Fruit fly (Drosophila melanogaster) whole organism, embryonic: ENCODE data around the gene CG10132.

Experiments used
- Adf1 ChIP-seq: fragments of 200-800 bp; sonication (Bioruptor generic); IDR thresholded peaks from 2 replicates; pipeline ENCODE4 v1.3.6; 2022; ENCODE audit warnings: missing biosample characterization, missing genetic modification characterization
- Awh ChIP-seq: fragments of 200-800 bp; sonication (Bioruptor generic); IDR thresholded peaks from 2 replicates; pipeline ENCODE4, ENCODE4 v1.3.6; 2022; ENCODE audit warnings: missing biosample characterization, missing genetic modification characterization
- Bgb ChIP-seq: fragments of 200-800 bp; sonication (Bioruptor generic); IDR thresholded peaks from 2 replicates; pipeline ENCODE4 v1.3.6; 2022; ENCODE audit warnings: missing biosample characterization, missing genetic modification characterization; ENCODE audit not compliant: partially characterized antibody
- CG10274 ChIP-seq: fragments of 200-800 bp; sonication (Bioruptor generic); optimal IDR thresholded peaks from 3 replicates; lab custom pipeline; 2017; ENCODE audit warnings: missing biosample characterization, mild to moderate bottlenecking, missing genetic modification characterization
- CG10431 ChIP-seq: fragments of 200-800 bp; sonication (Bioruptor generic); optimal IDR thresholded peaks from 3 replicates; lab custom pipeline; 2018; ENCODE audit warnings: missing biosample characterization, mild to moderate bottlenecking, missing genetic modification characterization
- CG10654 ChIP-seq: fragments of 200-800 bp; sonication (Bioruptor generic); optimal IDR thresholded peaks from 2 replicates; lab custom pipeline; 2016; ENCODE audit warnings: missing biosample characterization, missing genetic modification characterization
- CG10979 ChIP-seq: fragments of 200-800 bp; sonication (Bioruptor generic); optimal IDR thresholded peaks from 2 replicates; lab custom pipeline; 2018; ENCODE audit warnings: missing biosample characterization, mild to moderate bottlenecking, missing genetic modification characterization, moderate library complexity
- CG13775 ChIP-seq: fragments of 200-800 bp; sonication (Bioruptor generic); optimal IDR thresholded peaks from 3 replicates; lab custom pipeline; 2017; ENCODE audit warnings: missing biosample characterization, mild to moderate bottlenecking, missing genetic modification characterization
- CG15269 ChIP-seq: fragments of 200-800 bp; sonication (Bioruptor generic); optimal IDR thresholded peaks from 2 replicates; lab custom pipeline; 2018; ENCODE audit warnings: missing biosample characterization, mild to moderate bottlenecking, missing genetic modification characterization, moderate library complexity
- CG16779 ChIP-seq: fragments of 200-800 bp; sonication (Bioruptor generic); IDR thresholded peaks from 2 replicates; pipeline ENCODE4 v1.3.6; 2022; ENCODE audit warnings: missing biosample characterization, missing genetic modification characterization
- CG17829 ChIP-seq: fragments of 200-800 bp; optimal IDR thresholded peaks from 2 replicates; lab custom pipeline; 2019; ENCODE audit warnings: missing biosample characterization, mild to moderate bottlenecking, missing genetic modification characterization, moderate library complexity
- CG2199 ChIP-seq: fragments of 200-800 bp; sonication (Bioruptor generic); IDR thresholded peaks from 3 replicates; pipeline ENCODE4 v1.3.6; 2022; ENCODE audit warnings: missing biosample characterization, missing genetic modification characterization
- CG32532 ChIP-seq: fragments of 200-800 bp; sonication (Bioruptor generic); IDR thresholded peaks from 2 replicates; pipeline ENCODE4 v1.3.6; 2022; ENCODE audit warnings: missing biosample characterization, missing genetic modification characterization
- CG3726 ChIP-seq: fragments of 200-800 bp; sonication (Bioruptor generic); IDR thresholded peaks from 3 replicates; pipeline ENCODE4, ENCODE4 v1.3.6; 2022; ENCODE audit warnings: missing biosample characterization, missing genetic modification characterization
- CG3995 ChIP-seq: fragments of 200-800 bp; sonication (Bioruptor generic); optimal IDR thresholded peaks from 3 replicates; lab custom pipeline; 2016; ENCODE audit warnings: missing biosample characterization, missing genetic modification characterization
- CG4328 ChIP-seq: fragments of 200-800 bp; sonication (Bioruptor generic); optimal IDR thresholded peaks from 3 replicates; lab custom pipeline; 2017; ENCODE audit warnings: missing biosample characterization, missing genetic modification reagents, missing genetic modification characterization
- CG7372 ChIP-seq: fragments of 200-800 bp; sonication (Bioruptor generic); IDR thresholded peaks from 2 replicates; pipeline ENCODE4 v1.3.6; 2022; ENCODE audit warnings: missing biosample characterization, missing genetic modification characterization
- CG8359 ChIP-seq: fragments of 200-800 bp; sonication (Bioruptor generic); optimal IDR thresholded peaks from 2 replicates; lab custom pipeline; 2017; ENCODE audit warnings: missing biosample characterization, mild to moderate bottlenecking, missing genetic modification characterization, borderline replicate concordance
- CG8388 ChIP-seq: fragments of 200-800 bp; sonication (Bioruptor generic); optimal IDR thresholded peaks from 2 replicates; lab custom pipeline; 2019; ENCODE audit warnings: missing biosample characterization, mild to moderate bottlenecking, missing genetic modification characterization, moderate library complexity
- CG8944 ChIP-seq: fragments of 200-800 bp; sonication (Bioruptor generic); optimal IDR thresholded peaks from 3 replicates; lab custom pipeline; 2016; ENCODE audit warnings: missing biosample characterization, missing genetic modification characterization
- CG9215 ChIP-seq: fragments of 200-800 bp; sonication (Bioruptor generic); IDR thresholded peaks from 2 replicates; pipeline ENCODE4 v1.3.6; 2022; ENCODE audit warnings: missing biosample characterization, missing genetic modification characterization
- CG9817 ChIP-seq: fragments of 200-800 bp; sonication (Bioruptor generic); optimal IDR thresholded peaks from 2 replicates; lab custom pipeline; 2018; ENCODE audit warnings: missing biosample characterization, mild to moderate bottlenecking, missing genetic modification characterization, moderate library complexity
- Dfd ChIP-seq, 2 experiments: fragments of >200 bp; optimal IDR thresholded peaks; 2 replicates each; lab custom pipeline; 2017; ENCODE audit warnings: missing biosample characterization in 2 of 2, missing genetic modification characterization in 2 of 2
- Dll ChIP-seq: fragments of 200-800 bp; sonication (Bioruptor generic); IDR thresholded peaks from 4 replicates; pipeline ENCODE4 v1.3.6; 2022; ENCODE audit warnings: missing biosample characterization, missing genetic modification characterization; ENCODE audit not compliant: partially characterized antibody
- HLH4C ChIP-seq: fragments of 200-800 bp; sonication (Bioruptor generic); IDR thresholded peaks from 3 replicates; pipeline ENCODE4 v1.3.6; 2022; ENCODE audit warnings: missing biosample characterization, missing genetic modification characterization; ENCODE audit not compliant: partially characterized antibody
- Med ChIP-seq: fragments of 200-800 bp; sonication (Bioruptor generic); peaks from one replicate; lab custom pipeline; 2016; ENCODE audit warnings: missing biosample characterization, missing genetic modification characterization, mild to moderate bottlenecking, inconsistent platforms, moderate library complexity
- NFAT ChIP-seq: fragments of 200-800 bp; sonication (Bioruptor generic); IDR thresholded peaks from 2 replicates; pipeline ENCODE4 v1.3.6; 2022; ENCODE audit warnings: missing biosample characterization, missing genetic modification characterization
- NfI ChIP-seq: fragments of 200-800 bp; sonication (Bioruptor generic); optimal IDR thresholded peaks from 3 replicates; lab custom pipeline; 2018; ENCODE audit warnings: missing biosample characterization, mild to moderate bottlenecking, missing genetic modification characterization, moderate library complexity
- Oaz ChIP-seq: fragments of 200-800 bp; sonication (Bioruptor generic); IDR thresholded peaks from 2 replicates; pipeline ENCODE4 v1.3.6; 2022; ENCODE audit warnings: missing biosample characterization, missing genetic modification characterization
- ase ChIP-seq: fragments of 200-800 bp; sonication (Bioruptor generic); IDR thresholded peaks from 3 replicates; pipeline ENCODE4 v1.3.6; 2022; ENCODE audit warnings: missing biosample characterization, missing genetic modification characterization
- chif ChIP-seq, 2 experiments: fragments of 200-800 bp; sonication (Bioruptor generic); optimal IDR thresholded peaks; 3 replicates each; lab custom pipeline; 2016; ENCODE audit warnings: missing biosample characterization in 2 of 2, missing genetic modification characterization in 2 of 2
- cwo ChIP-seq: fragments of 200-800 bp; sonication (Bioruptor generic); optimal IDR thresholded peaks from 3 replicates; lab custom pipeline; 2017; ENCODE audit warnings: missing biosample characterization, missing genetic modification characterization, mild to moderate bottlenecking, moderate library complexity, missing genetic modification reagents
- ems ChIP-seq: fragments of 200-800 bp; sonication (Bioruptor generic); optimal IDR thresholded peaks from 3 replicates; lab custom pipeline; 2016; ENCODE audit warnings: missing biosample characterization, missing genetic modification characterization
- hbn ChIP-seq: fragments of 200-800 bp; sonication (Bioruptor generic); IDR thresholded peaks from 2 replicates; pipeline ENCODE4 v1.3.6; 2022; ENCODE audit warnings: missing biosample characterization, missing genetic modification characterization; ENCODE audit not compliant: partially characterized antibody
- kay ChIP-seq: fragments of 200-800 bp; sonication (Bioruptor generic); optimal IDR thresholded peaks from 2 replicates; lab custom pipeline; 2016; ENCODE audit warnings: missing biosample characterization, missing genetic modification characterization
- lmd ChIP-seq: fragments of 200-800 bp; sonication (Bioruptor generic); IDR thresholded peaks from 2 replicates; pipeline ENCODE4 v1.3.6; 2022; ENCODE audit warnings: missing biosample characterization, missing genetic modification characterization
- onecut ChIP-seq: fragments of 200-800 bp; sonication (Bioruptor generic); IDR thresholded peaks from 2 replicates; pipeline ENCODE4 v1.3.6; 2022; ENCODE audit warnings: missing biosample characterization, missing genetic modification characterization
- p53 ChIP-seq: fragments of 200-800 bp; sonication (Bioruptor generic); optimal IDR thresholded peaks from 2 replicates; lab custom pipeline; 2016; ENCODE audit warnings: missing biosample characterization, missing genetic modification characterization
- pho ChIP-seq: fragments of 200-800 bp; sonication (Bioruptor generic); optimal IDR thresholded peaks from 2 replicates; lab custom pipeline; 2016; ENCODE audit warnings: missing biosample characterization, missing genetic modification characterization
- pita ChIP-seq: fragments of 200-800 bp; sonication (Bioruptor generic); optimal IDR thresholded peaks from 2 replicates; lab custom pipeline; 2017; ENCODE audit warnings: missing biosample characterization, mild to moderate bottlenecking, missing genetic modification characterization
- pum ChIP-seq: fragments of 200-800 bp; sonication (Bioruptor generic); optimal IDR thresholded peaks from 2 replicates; lab custom pipeline; 2016; ENCODE audit warnings: missing biosample characterization, missing genetic modification characterization
- sens ChIP-seq: fragments of 200-800 bp; sonication (Bioruptor generic); peaks from one replicate; lab custom pipeline; 2016; ENCODE audit warnings: missing biosample characterization, missing genetic modification characterization
- slou ChIP-seq: fragments of 200-800 bp; sonication (Bioruptor generic); optimal IDR thresholded peaks from 3 replicates; lab custom pipeline; 2016; ENCODE audit warnings: missing biosample characterization, missing genetic modification characterization
- sna ChIP-seq: fragments of 200-800 bp; sonication (Bioruptor generic); IDR thresholded peaks from 2 replicates; pipeline ENCODE4 v1.3.6; 2022; ENCODE audit warnings: missing biosample characterization, missing genetic modification characterization; ENCODE audit not compliant: partially characterized antibody
- sr ChIP-seq: fragments of 200-800 bp; sonication (Bioruptor generic); IDR thresholded peaks from 3 replicates; pipeline ENCODE4 v1.3.6; 2022; ENCODE audit warnings: missing biosample characterization, missing genetic modification characterization
- sug ChIP-seq: fragments of 200-800 bp; optimal IDR thresholded peaks from 2 replicates; lab custom pipeline; 2019; ENCODE audit warnings: missing biosample characterization, mild to moderate bottlenecking, missing genetic modification characterization, moderate library complexity
- tap ChIP-seq: fragments of 200-800 bp; optimal IDR thresholded peaks from 3 replicates; lab custom pipeline; 2019; ENCODE audit warnings: missing biosample characterization, mild to moderate bottlenecking, missing genetic modification characterization, moderate library complexity
- tll ChIP-seq, 2 experiments: fragments of 200-800 bp in 1 of 2; fragments of >200 bp in 1 of 2; sonication (Bioruptor generic) in 1 of 2; optimal IDR thresholded peaks; 2 replicates each; lab custom pipeline; 2017 to 2019; ENCODE audit warnings: missing biosample characterization in 2 of 2, missing genetic modification characterization in 2 of 2, mild to moderate bottlenecking in 1 of 2, moderate library complexity in 1 of 2
- ttk ChIP-seq: fragments of 200-800 bp; sonication (Bioruptor generic); IDR thresholded peaks from 2 replicates; pipeline ENCODE4 v2.1.2; 2022; ENCODE audit warnings: missing biosample characterization, missing genetic modification characterization
- unc-4 ChIP-seq: fragments of 200-800 bp; sonication (Bioruptor generic); IDR thresholded peaks from 2 replicates; pipeline ENCODE4 v1.3.6; 2022; ENCODE audit warnings: missing biosample characterization, missing genetic modification characterization; ENCODE audit not compliant: partially characterized antibody
- zf30C ChIP-seq: fragments of 200-800 bp; sonication (Bioruptor generic); optimal IDR thresholded peaks from 3 replicates; lab custom pipeline; 2018; ENCODE audit warnings: missing biosample characterization, mild to moderate bottlenecking, missing genetic modification characterization

The CG10132 gene

dm6 chr2L:19526316-19526715 lies 7.7 kb downstream of the CG10132 start, which contains the start of the genes Dpm1 and CG10137 (continued):
- TF ChIP-seq sr: no peak
- TF ChIP-seq CG32532 (GFP tag; lab: Robert Waterston, UW): no peak
- no peak for TF ChIP-seq NfI (GFP tag; lab: Kevin White, UChicago)
- TF ChIP-seq CG15269 (tag; lab: Kevin White, UChicago): no peak
- peak; percentile 69 for TF ChIP-seq HLH4C (GFP tag; lab: Robert Waterston, UW)
- TF ChIP-seq Dfd (GFP tag; optimal IDR thresholded peaks at IDR 0.05; lab: Kevin White, UChicago): no peak
- TF ChIP-seq pum (GFP tag; lab: Kevin White, UChicago): no peak
- TF ChIP-seq cwo (GFP tag; lab: Kevin White, UChicago): no peak
- TF ChIP-seq CG10431 (GFP tag; lab: Kevin White, UChicago): no peak
- no peak for TF ChIP-seq ems (GFP tag; lab: Kevin White, UChicago)
- TF ChIP-seq zf30C (GFP tag; lab: Kevin White, UChicago): no peak
- TF ChIP-seq Awh (GFP tag; lab: Robert Waterston, UW): no peak
- TF ChIP-seq CG3995: peak; percentile 41
- no peak for TF ChIP-seq pho (GFP tag; lab: Kevin White, UChicago)
- peak; percentile 85 for TF ChIP-seq Dll (GFP tag; lab: Robert Waterston, UW)
- no peak for TF ChIP-seq tll (GFP tag; optimal IDR thresholded peaks at IDR 0.05; lab: Kevin White, UChicago)

dm6 chr2L:19526844-19527243 lies 8.2 kb downstream of the CG10132 start:
- TF ChIP-seq CG8944 (GFP tag; lab: Kevin White, UChicago): no peak
- no peak for TF ChIP-seq CG2199 (GFP tag; lab: Robert Waterston, UW)
- TF ChIP-seq hbn (GFP tag; lab: Robert Waterston, UW): 0 out of 2 replicates have a peak, but pooled peaks have one; percentile 13
- no peak for TF ChIP-seq pita (GFP tag; lab: Kevin White, UChicago)
- TF ChIP-seq Adf1 (GFP tag; lab: Robert Waterston, UW): no peak
- TF ChIP-seq p53 (GFP tag; lab: Kevin White, UChicago): no peak
- TF ChIP-seq ttk: no peak
- no peak for TF ChIP-seq Oaz (GFP tag; lab: Robert Waterston, UW)
- TF ChIP-seq CG13775: no peak
- TF ChIP-seq CG10979 (tag; lab: Kevin White, UChicago): no peak
- peak; percentile 27 for TF ChIP-seq Med (GFP tag; lab: Kevin White, UChicago)
- no peak for TF ChIP-seq ems (GFP tag; lab: Kevin White, UChicago)
- no peak for TF ChIP-seq lmd (GFP tag; lab: Robert Waterston, UW)
- no peak for TF ChIP-seq CG8388 (GFP tag; lab: Kevin White, UChicago)
- no peak for TF ChIP-seq CG9215
- TF ChIP-seq tap (tag; lab: Kevin White, UChicago): no peak
- TF ChIP-seq unc-4 (GFP tag; lab: Robert Waterston, UW): no peak
- TF ChIP-seq CG17829 (tag; lab: Kevin White, UChicago): no peak
- TF ChIP-seq CG16779 (GFP tag; lab: Robert Waterston, UW): no peak
- no peak for TF ChIP-seq Bgb (GFP tag; lab: Robert Waterston, UW)
- no peak for TF ChIP-seq sug (tag; lab: Kevin White, UChicago)
- TF ChIP-seq CG9817 (tag; lab: Kevin White, UChicago): no peak
- no peak for TF ChIP-seq CG10654 (GFP tag; lab: Kevin White, UChicago)
- no peak for TF ChIP-seq CG3726 (GFP tag; lab: Robert Waterston, UW)
- no peak for TF ChIP-seq sna
- TF ChIP-seq CG7372 (GFP tag; lab: Robert Waterston, UW): peak; percentile 79
- TF ChIP-seq onecut (GFP tag; lab: Robert Waterston, UW): peak; percentile 97
- TF ChIP-seq CG10274 (GFP tag; lab: Kevin White, UChicago): no peak
- TF ChIP-seq sens (GFP tag; lab: Kevin White, UChicago): peak; percentile 69
- no peak for TF ChIP-seq CG8359 (GFP tag; lab: Kevin White, UChicago)
- no peak for TF ChIP-seq ase (GFP tag; lab: Robert Waterston, UW)
- no peak for TF ChIP-seq slou (GFP tag; lab: Kevin White, UChicago)
- no peak for TF ChIP-seq NFAT (GFP tag; lab: Robert Waterston, UW)
- TF ChIP-seq kay (GFP tag; lab: Kevin White, UChicago): no peak
- TF ChIP-seq chif (GFP tag; optimal IDR thresholded peaks at IDR 0.05; lab: Kevin White, UChicago): no peak
- TF ChIP-seq CG4328: no peak
